Worm (Caenorhabditis elegans): Measurements from ENCODE around the gene C26E6.12.
"Not testable (repeated sequence)": the region's sequence is repeated elsewhere in the genome, so short reads cannot be mapped to it uniquely, and the experiment has no call there.

Gene C26E6.12

DNA sequence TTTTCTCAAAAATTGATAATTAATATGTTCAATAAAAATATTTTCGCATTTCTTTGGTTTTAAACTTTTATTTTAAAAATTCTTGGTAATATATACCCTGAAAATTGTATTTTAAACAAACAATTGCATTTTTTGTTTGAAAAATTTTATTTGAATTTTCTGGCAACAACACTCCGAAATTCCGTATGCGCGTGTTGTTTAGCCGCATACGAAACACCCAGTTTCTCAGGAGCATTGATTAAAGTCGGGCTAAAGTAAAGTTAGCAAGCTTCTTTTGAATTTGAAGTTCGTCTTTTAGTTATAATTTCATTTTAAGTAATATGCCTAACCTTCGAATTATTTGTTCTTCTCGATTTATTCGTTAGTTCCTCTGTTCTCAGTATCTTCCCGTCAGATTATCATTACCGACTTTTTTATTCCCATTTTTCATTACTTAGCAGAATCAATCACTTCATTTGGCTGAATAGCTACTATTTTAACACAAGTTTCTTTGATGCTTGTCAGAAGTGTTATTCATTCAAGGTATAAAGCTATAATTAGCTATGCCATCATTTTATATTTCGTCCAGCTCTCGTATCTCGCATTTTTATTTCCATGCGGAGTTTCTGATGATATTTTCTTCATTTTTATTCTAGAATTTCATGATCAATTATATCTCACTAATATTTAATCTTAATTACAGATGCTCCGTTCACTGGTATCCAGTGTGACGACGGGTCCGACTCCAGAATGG is 3.0 kb upstream of the C26E6.12 start, which contains the start of gene mrps-18C:
TSS of gene mrps-18C (plus strand) at position 683 of the 733 bp plus-strand sequence.
- TF ChIP-seq klf-2 (GFP tag; conservative IDR thresholded peaks at IDR 0.05) (no peak), flt-1 (GFP tag; IDR thresholded peaks at IDR 0.05) (no peak), ztf-29 (GFP tag; IDR thresholded peaks at IDR 0.05) (no peak), ref-1 (GFP tag; conservative IDR thresholded peaks at IDR 0.05) (no peak), tab-1 (GFP tag; IDR thresholded peaks at IDR 0.05) (no peak), cog-1 (tag; optimal IDR thresholded peaks at IDR 0.05) (no peak), T22C8.4 (GFP tag; IDR thresholded peaks at IDR 0.05) (no peak), ztf-23 (GFP tag; IDR thresholded peaks at IDR 0.05) (no peak), med-1 (GFP tag; optimal IDR thresholded peaks at IDR 0.05; ENCODE audit: insufficient read depth) (no peak)

DNA sequence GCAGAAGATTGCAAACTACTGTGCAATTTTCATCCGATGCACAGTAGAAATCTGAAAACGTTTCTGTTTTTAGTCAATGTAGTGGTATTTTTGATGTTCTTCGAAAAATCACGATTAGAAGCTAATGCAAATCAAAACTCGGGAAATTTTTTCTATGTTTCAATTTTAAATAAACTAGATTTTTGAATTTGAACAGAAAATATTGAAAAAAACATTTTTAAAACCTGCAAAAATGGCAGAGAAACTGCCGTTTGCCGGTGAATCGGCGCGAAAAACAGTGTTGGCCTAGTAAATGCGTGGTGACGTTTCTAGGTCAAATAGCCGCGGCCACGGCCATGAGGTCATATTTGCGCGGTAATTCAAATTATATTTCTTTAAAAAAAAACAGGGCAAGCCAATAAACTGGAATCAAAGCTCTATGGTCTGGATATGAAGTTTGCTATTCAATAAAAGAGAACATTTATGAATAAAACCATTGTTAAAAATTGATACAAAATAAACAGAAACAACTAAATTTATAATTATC is 1.8 kb downstream of the C26E6.12 start, which contains the start of gene set-2:
TSS of gene set-2 (minus strand) at position 51 of the 526 bp plus-strand sequence.
- TF ChIP-seq ref-1 (GFP tag; conservative IDR thresholded peaks at IDR 0.05) (no peak), flt-1 (GFP tag; IDR thresholded peaks at IDR 0.05) (peak; percentile 56; the same call in 1 of the 2 replicates), cog-1 (tag; optimal IDR thresholded peaks at IDR 0.05) (peak; percentile 48), ztf-23 (GFP tag; IDR thresholded peaks at IDR 0.05) (peak; percentile 60; the same call in 1 of the 2 replicates)

DNA sequence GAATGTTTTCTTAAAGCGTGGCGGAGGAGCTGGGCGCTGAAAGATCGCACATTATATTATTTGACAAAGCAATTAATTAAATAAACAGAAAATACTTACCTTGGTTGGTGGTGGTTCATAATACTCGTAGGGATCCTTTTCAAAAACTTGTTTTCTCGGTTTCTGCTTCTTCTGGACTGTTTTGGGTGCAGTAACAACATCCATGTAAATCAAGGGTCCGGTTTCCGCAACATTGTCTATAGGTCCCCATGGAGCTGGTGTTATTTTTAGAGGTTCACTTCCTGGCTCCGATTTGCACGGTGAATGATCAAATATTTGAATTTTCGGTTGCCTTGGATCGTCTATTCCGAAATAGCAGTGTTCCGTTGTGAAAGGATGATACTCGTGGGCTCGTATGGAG is 7.9 kb downstream of the C26E6.12 start:
- TF ChIP-seq klf-2 (GFP tag; conservative IDR thresholded peaks at IDR 0.05) (no peak), med-1 (GFP tag; optimal IDR thresholded peaks at IDR 0.05; ENCODE audit: insufficient read depth) (no peak), cog-1 (tag; optimal IDR thresholded peaks at IDR 0.05) (no peak), tab-1 (GFP tag; IDR thresholded peaks at IDR 0.05) (no peak), ztf-23 (GFP tag; IDR thresholded peaks at IDR 0.05) (no peak)

DNA sequence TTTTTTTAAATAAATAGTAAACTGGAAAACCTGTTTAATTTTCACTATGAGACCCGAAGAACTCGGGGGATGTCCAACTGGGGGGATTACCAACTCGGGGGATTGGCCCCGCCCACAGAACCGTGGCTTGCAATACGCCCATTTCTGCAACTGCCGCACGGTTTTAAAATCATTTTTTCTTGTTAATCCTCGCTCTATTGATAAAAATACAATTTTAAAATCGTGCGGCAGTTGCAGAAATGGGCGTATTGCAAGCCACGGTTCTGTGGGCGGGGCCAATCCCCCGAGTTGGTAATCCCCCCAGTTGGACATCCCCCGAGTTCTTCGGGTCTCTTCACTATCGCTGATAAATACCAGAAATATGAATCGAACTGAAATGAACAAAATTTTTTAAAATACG is 10.0 kb downstream of the C26E6.12 start, which contains the start of gene mmab-1:
TSS of gene mmab-1 (minus strand) at position 95 of the 400 bp plus-strand sequence.
- not testable (repeated sequence) for TF ChIP-seq ref-1 (GFP tag; conservative IDR thresholded peaks at IDR 0.05); med-1 (GFP tag; optimal IDR thresholded peaks at IDR 0.05; ENCODE audit: insufficient read depth); tab-1 (GFP tag; IDR thresholded peaks at IDR 0.05)

DNA sequence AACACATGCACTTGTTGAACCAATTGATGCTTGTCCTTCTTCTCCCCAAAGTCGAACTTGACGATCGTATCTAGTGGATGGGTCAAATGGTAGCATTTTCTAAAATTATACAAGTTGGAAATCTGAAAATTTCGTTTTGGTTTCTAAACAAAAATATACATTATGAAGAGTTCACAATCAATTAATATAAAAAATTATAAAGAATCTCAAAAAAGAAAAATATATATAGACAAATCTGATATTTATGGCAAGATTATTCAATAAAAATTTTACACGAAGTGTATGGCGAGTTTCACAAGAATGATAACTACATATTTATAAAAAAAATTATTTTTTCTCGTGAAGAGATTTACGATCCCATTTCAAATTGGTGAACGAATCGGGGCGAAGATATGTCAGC is 11.8 kb downstream of the C26E6.12 start, which contains the start of gene ula-1:
TSS of gene ula-1 (minus strand) at position 101 of the 400 bp plus-strand sequence.
- TF ChIP-seq cog-1 (tag; optimal IDR thresholded peaks at IDR 0.05) (no peak), T22C8.4 (GFP tag; IDR thresholded peaks at IDR 0.05) (no peak), ztf-23 (GFP tag; IDR thresholded peaks at IDR 0.05) (no peak), med-1 (GFP tag; optimal IDR thresholded peaks at IDR 0.05; ENCODE audit: insufficient read depth) (no peak), klf-2 (GFP tag; conservative IDR thresholded peaks at IDR 0.05) (no peak), ztf-29 (GFP tag; IDR thresholded peaks at IDR 0.05) (no peak), flt-1 (GFP tag; IDR thresholded peaks at IDR 0.05) (no peak), ref-1 (GFP tag; conservative IDR thresholded peaks at IDR 0.05) (no peak), tab-1 (GFP tag; IDR thresholded peaks at IDR 0.05) (no peak)

DNA sequence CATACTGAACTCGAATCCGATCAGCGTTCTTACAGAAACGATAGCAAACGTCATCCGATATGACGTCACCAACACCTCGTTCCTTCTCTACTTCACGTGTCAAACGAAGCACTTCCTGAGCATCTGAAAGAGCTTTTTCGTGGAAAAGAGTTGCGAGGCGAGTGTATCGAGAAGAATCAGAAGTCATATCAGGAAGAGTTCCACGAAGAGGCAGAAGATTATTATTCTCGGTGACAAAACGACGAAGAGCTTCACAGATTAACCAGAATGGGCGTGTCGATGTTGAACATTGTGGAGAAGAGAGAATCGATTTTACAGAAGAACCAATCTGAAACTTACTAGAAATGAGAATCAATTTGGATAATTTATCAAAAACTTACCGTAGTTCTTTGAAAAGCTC is 13.1 kb downstream of the C26E6.12 start:
- TF ChIP-seq T22C8.4 (GFP tag; IDR thresholded peaks at IDR 0.05) (no peak), tab-1 (GFP tag; IDR thresholded peaks at IDR 0.05) (no peak), flt-1 (GFP tag; IDR thresholded peaks at IDR 0.05) (no peak), med-1 (GFP tag; optimal IDR thresholded peaks at IDR 0.05; ENCODE audit: insufficient read depth) (no peak), ztf-29 (GFP tag; IDR thresholded peaks at IDR 0.05) (no peak), klf-2 (GFP tag; conservative IDR thresholded peaks at IDR 0.05) (no peak), ztf-23 (GFP tag; IDR thresholded peaks at IDR 0.05) (no peak), cog-1 (tag; optimal IDR thresholded peaks at IDR 0.05) (no peak), ref-1 (GFP tag; conservative IDR thresholded peaks at IDR 0.05) (no peak)

DNA sequence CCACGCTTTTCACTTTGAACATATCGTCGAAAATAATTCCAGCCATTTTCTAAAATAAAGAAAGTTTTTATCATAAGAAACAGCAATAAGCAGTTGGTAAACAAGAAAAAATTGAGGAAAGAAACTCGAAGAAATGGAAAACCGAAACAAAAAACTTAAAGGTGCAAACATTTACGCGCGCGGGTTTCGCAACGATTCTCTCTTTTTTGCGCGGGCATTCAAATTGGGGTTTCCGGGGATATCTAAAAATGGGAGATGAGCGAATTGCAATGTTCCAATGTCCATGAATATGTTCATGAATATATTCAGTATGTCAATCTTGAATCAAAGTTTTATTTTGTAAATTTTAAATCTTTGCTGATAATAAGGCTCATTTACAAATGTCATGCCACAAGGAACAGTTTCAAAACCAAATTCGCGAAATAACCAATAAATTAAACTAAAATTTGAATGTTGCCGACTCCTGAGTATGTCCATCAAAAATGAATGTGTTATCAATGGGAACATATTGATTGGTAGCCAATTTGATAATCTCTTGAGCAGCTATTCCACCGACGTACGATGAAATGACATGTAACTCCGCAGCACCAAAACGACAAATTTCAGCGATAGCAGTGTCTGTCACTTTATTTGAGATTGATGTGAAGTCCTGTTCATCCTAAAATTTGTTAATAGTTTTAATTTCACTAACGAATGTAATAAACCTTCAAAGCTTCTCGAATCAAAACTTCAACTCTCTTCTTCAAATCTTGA is 13.9 kb downstream of the C26E6.12 start, which contains the start of gene rpb-8:
TSS of gene rpb-8 (minus strand) at position 49 of the 753 bp plus-strand sequence.
- TF ChIP-seq med-1 (GFP tag; optimal IDR thresholded peaks at IDR 0.05; ENCODE audit: insufficient read depth): no peak
- TF ChIP-seq tab-1 (GFP tag; IDR thresholded peaks at IDR 0.05): no peak
- TF ChIP-seq ztf-23 (GFP tag; IDR thresholded peaks at IDR 0.05): no peak
- TF ChIP-seq cog-1 (tag; optimal IDR thresholded peaks at IDR 0.05): no peak
- TF ChIP-seq flt-1 (GFP tag; IDR thresholded peaks at IDR 0.05): no peak
- TF ChIP-seq klf-2 (GFP tag; conservative IDR thresholded peaks at IDR 0.05): no peak
- TF ChIP-seq T22C8.4 (GFP tag; IDR thresholded peaks at IDR 0.05): no peak
- TF ChIP-seq ref-1 (GFP tag; conservative IDR thresholded peaks at IDR 0.05): no peak
- no peak for TF ChIP-seq ztf-29 (GFP tag; IDR thresholded peaks at IDR 0.05)

DNA sequence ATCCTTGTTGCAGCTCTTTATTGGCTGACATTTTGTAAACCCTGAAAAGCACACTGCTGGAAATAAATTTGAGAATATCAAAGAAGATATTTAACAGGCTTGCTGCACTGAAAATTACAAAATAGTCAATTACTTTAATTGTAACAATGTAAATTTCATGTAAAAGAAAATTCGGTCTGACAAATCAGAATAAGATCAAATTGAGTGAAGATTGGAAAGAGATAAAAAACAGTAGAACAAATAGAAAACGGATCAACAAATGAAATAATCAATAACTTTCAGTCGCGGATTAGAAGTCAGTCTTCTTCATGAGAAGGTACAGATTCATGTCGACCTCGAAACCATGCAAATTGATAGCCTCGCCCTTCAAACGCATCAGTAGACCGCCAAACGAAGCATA is 15.0 kb downstream of the C26E6.12 start, which contains the start of gene rars-1:
TSS of gene rars-1 (minus strand) at position 101 of the 400 bp plus-strand sequence.
- no peak for TF ChIP-seq flt-1 (GFP tag; IDR thresholded peaks at IDR 0.05)
- no peak for TF ChIP-seq T22C8.4 (GFP tag; IDR thresholded peaks at IDR 0.05)
- TF ChIP-seq ztf-29 (GFP tag; IDR thresholded peaks at IDR 0.05): no peak
- TF ChIP-seq ztf-23 (GFP tag; IDR thresholded peaks at IDR 0.05): no peak
- TF ChIP-seq tab-1 (GFP tag; IDR thresholded peaks at IDR 0.05): no peak
- TF ChIP-seq cog-1 (tag; optimal IDR thresholded peaks at IDR 0.05): no peak
- TF ChIP-seq med-1 (GFP tag; optimal IDR thresholded peaks at IDR 0.05; ENCODE audit: insufficient read depth): no peak
- no peak for TF ChIP-seq ref-1 (GFP tag; conservative IDR thresholded peaks at IDR 0.05)
- no peak for TF ChIP-seq klf-2 (GFP tag; conservative IDR thresholded peaks at IDR 0.05)

DNA sequence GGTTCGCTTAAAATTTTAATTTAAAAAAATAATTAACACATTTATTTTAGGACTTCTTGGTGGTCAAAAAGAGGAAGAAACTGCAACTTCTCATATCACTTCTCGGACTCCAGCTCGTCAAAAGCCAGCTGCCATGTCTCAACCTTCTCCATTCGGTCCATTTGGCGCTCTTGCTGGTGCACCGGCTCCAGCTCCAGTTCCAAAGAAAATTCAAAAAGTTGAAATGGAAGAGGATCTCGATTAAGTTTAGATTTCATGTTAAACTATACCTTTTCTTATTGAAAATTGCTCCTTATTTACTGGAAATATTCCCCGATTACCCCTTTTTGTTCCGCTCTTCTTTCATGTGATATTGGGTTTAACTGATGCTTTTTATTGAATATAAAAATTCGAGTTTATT is 18.3 kb downstream of the C26E6.12 start:
- TF ChIP-seq med-1 (GFP tag; optimal IDR thresholded peaks at IDR 0.05; ENCODE audit: insufficient read depth) (no peak), tab-1 (GFP tag; IDR thresholded peaks at IDR 0.05) (no peak), ztf-29 (GFP tag; IDR thresholded peaks at IDR 0.05) (no peak), cog-1 (tag; optimal IDR thresholded peaks at IDR 0.05) (no peak), klf-2 (GFP tag; conservative IDR thresholded peaks at IDR 0.05) (no peak), T22C8.4 (GFP tag; IDR thresholded peaks at IDR 0.05) (no peak), flt-1 (GFP tag; IDR thresholded peaks at IDR 0.05) (no peak), ztf-23 (GFP tag; IDR thresholded peaks at IDR 0.05) (no peak), ref-1 (GFP tag; conservative IDR thresholded peaks at IDR 0.05) (no peak)

All from whole organism, midembryonic.